Worm (Caenorhabditis elegans) whole organism, L3 larva: Measurements from ENCODE around the gene gss-1.

Source experiments
- ceh-82 ChIP-seq: fragments of 150-350 bp; optimal IDR thresholded peaks from 2 replicates; lab custom pipeline; 2014; ENCODE audit warnings: missing biosample characterization, missing genetic modification characterization
- daf-12 ChIP-seq: fragments of 150-350 bp; optimal IDR thresholded peaks from 2 replicates; lab custom pipeline; 2014; ENCODE audit warnings: missing biosample characterization, missing genetic modification reagents, missing genetic modification characterization
- egl-27 ChIP-seq: sonication (generic microtip); optimal IDR thresholded peaks from 4 replicates; lab custom pipeline; 2017; ENCODE audit warnings: missing biosample characterization, missing genetic modification reagents, missing genetic modification characterization
- fos-1 ChIP-seq: fragments of 150-350 bp; optimal IDR thresholded peaks from 2 replicates; lab custom pipeline; 2014; ENCODE audit warnings: missing biosample characterization, missing genetic modification characterization
- nhr-12 ChIP-seq: fragments of 150-350 bp; optimal IDR thresholded peaks from 2 replicates; lab custom pipeline; 2014; ENCODE audit warnings: missing biosample characterization, missing genetic modification characterization
- nhr-237 ChIP-seq: fragments of 150-350 bp; optimal IDR thresholded peaks from 2 replicates; lab custom pipeline; 2014; ENCODE audit warnings: missing biosample characterization, missing genetic modification characterization
- pqm-1 ChIP-seq: fragments of 150-350 bp; optimal IDR thresholded peaks from 2 replicates; lab custom pipeline; 2017; ENCODE audit warnings: missing biosample characterization, missing genetic modification characterization, inconsistent platforms
- unc-39 ChIP-seq: sonication (generic microtip); optimal IDR thresholded peaks from 4 replicates; lab custom pipeline; 2017; ENCODE audit warnings: missing biosample characterization, missing genetic modification characterization
- ztf-4 ChIP-seq: fragments of 150-350 bp; optimal IDR thresholded peaks from 2 replicates; lab custom pipeline; 2014; ENCODE audit warnings: missing biosample characterization, missing genetic modification characterization

- TF ChIP-seq unc-39 (no peak), nhr-12 (tag; lab: Kevin White, UChicago) (no peak), egl-27 (tag; lab: Kevin White, UChicago) (no peak), pqm-1 (no peak), daf-12 (tag; lab: Kevin White, UChicago) (no peak), nhr-237 (no peak), fos-1 (tag; lab: Kevin White, UChicago) (no peak), ceh-82 (no peak), ztf-4 (tag; lab: Kevin White, UChicago) (no peak)
Measured at ce11 chrII:9411497-9411896, 4.7 kb downstream of the gss-1 start, which contains the start of gene M176.9.
